Worm (Caenorhabditis elegans) whole organism, young adult: ENCODE data around the gene oac-32.

Source experiments
- B0261.1 ChIP-seq: sonication (generic microtip); optimal IDR thresholded peaks from 2 replicates; lab custom pipeline; 2016; ENCODE audit warnings: mild to moderate bottlenecking, missing genetic modification characterization, moderate library complexity, missing compliant biosample characterization
- C06A6.2 ChIP-seq: fragments of 200-800 bp; sonication (Bioruptor generic); conservative IDR thresholded peaks from 2 replicates; pipeline ENCODE4 v1.3.6; 2022; ENCODE audit warnings: missing genetic modification characterization, missing compliant biosample characterization
- F33H1.4 ChIP-seq: fragments of 200-800 bp; sonication (Bioruptor generic); IDR thresholded peaks from 2 replicates; pipeline ENCODE4 v1.3.6; 2022; ENCODE audit warnings: missing genetic modification reagents, missing genetic modification characterization, missing compliant biosample characterization
- F49E8.2 ChIP-seq: sonication (generic microtip); optimal IDR thresholded peaks from 3 replicates; lab custom pipeline; 2017; ENCODE audit warnings: missing genetic modification characterization, mild to moderate bottlenecking, missing compliant biosample characterization, antibody characterized with exemption, moderate library complexity; ENCODE audit not compliant: insufficient read depth
- F52B5.7 ChIP-seq: sonication (generic microtip); optimal IDR thresholded peaks from 2 replicates; lab custom pipeline; 2016; ENCODE audit warnings: mild to moderate bottlenecking, missing genetic modification characterization, missing compliant biosample characterization
- K12H6.12 ChIP-seq: fragments of 200-800 bp; sonication (Bioruptor generic); optimal IDR thresholded peaks from 2 replicates; lab custom pipeline; 2018; ENCODE audit warnings: mild to moderate bottlenecking, missing genetic modification characterization, missing compliant biosample characterization
- T07F8.4 ChIP-seq: sonication (generic microtip); optimal IDR thresholded peaks from 2 replicates; lab custom pipeline; 2016; ENCODE audit warnings: mild to moderate bottlenecking, missing genetic modification characterization, moderate library complexity, missing compliant biosample characterization
- Y67H2A.10 ChIP-seq: fragments of 200-800 bp; sonication (Bioruptor generic); conservative IDR thresholded peaks from 2 replicates; pipeline ENCODE4 v1.3.6; 2022; ENCODE audit warnings: missing genetic modification reagents, missing genetic modification characterization, missing compliant biosample characterization
- Y79H2A.3 ChIP-seq: fragments of 200-800 bp; sonication (Bioruptor generic); conservative IDR thresholded peaks from 2 replicates; pipeline ENCODE4 v1.3.6; 2022; ENCODE audit warnings: missing genetic modification reagents, missing genetic modification characterization, missing compliant biosample characterization
- Y95B8A.8 ChIP-seq: fragments of 200-800 bp; sonication (Bioruptor generic); IDR thresholded peaks from 2 replicates; pipeline ENCODE4 v1.3.6; 2022; ENCODE audit warnings: missing genetic modification reagents, missing genetic modification characterization, missing compliant biosample characterization
- ama-1 ChIP-seq, 3 experiments: fragments of 150-350 bp in 1 of 3; sonication (generic microtip) in 2 of 3; optimal IDR thresholded peaks; 2 replicates each; lab custom pipeline; 2014 to 2018; ENCODE audit warnings: missing biosample characterization in 2 of 3, missing genetic modification characterization in 2 of 3, missing genetic modification reagents in 2 of 3
- aptf-2 ChIP-seq: fragments of 200-800 bp; sonication (Bioruptor generic); conservative IDR thresholded peaks from 2 replicates; pipeline ENCODE4 v1.3.6; 2022; ENCODE audit warnings: missing genetic modification reagents, missing genetic modification characterization, missing compliant biosample characterization
- atf-7 ChIP-seq: sonication (generic microtip); optimal IDR thresholded peaks from 2 replicates; lab custom pipeline; 2017; ENCODE audit warnings: mild to moderate bottlenecking, missing genetic modification characterization, missing compliant biosample characterization
- attf-3 ChIP-seq: fragments of 200-800 bp; sonication (Bioruptor generic); conservative IDR thresholded peaks from 2 replicates; pipeline ENCODE4 v1.3.6; 2022; ENCODE audit warnings: missing genetic modification reagents, missing genetic modification characterization, missing compliant biosample characterization
- attf-5 ChIP-seq: fragments of 200-800 bp; sonication (Bioruptor generic); optimal IDR thresholded peaks from 2 replicates; lab custom pipeline; 2018; ENCODE audit warnings: mild to moderate bottlenecking, missing genetic modification characterization, missing compliant biosample characterization
- ceh-27 ChIP-seq: fragments of 200-800 bp; sonication (Bioruptor generic); optimal IDR thresholded peaks from 2 replicates; lab custom pipeline; 2018; ENCODE audit warnings: mild to moderate bottlenecking, missing genetic modification characterization, moderate library complexity, missing compliant biosample characterization
- chd-7 ChIP-seq: sonication (generic microtip); optimal IDR thresholded peaks from 2 replicates; lab custom pipeline; 2016; ENCODE audit warnings: mild to moderate bottlenecking, missing genetic modification characterization, moderate library complexity, missing compliant biosample characterization
- die-1 ChIP-seq: sonication (generic microtip); optimal IDR thresholded peaks from 2 replicates; lab custom pipeline; 2016; ENCODE audit warnings: missing genotype, mild to moderate bottlenecking, missing genetic modification characterization, missing compliant biosample characterization
- dpl-1 ChIP-seq: fragments of 150-350 bp; optimal IDR thresholded peaks from 2 replicates; lab custom pipeline; 2014; ENCODE audit warnings: missing biosample characterization, missing genetic modification reagents, missing genetic modification characterization
- fkh-3 ChIP-seq: sonication (generic microtip); optimal IDR thresholded peaks from 2 replicates; lab custom pipeline; 2016; ENCODE audit warnings: mild to moderate bottlenecking, missing genetic modification characterization, missing compliant biosample characterization
- hlh-12 ChIP-seq: sonication (generic microtip); optimal IDR thresholded peaks from 2 replicates; lab custom pipeline; 2016; ENCODE audit warnings: missing genetic modification characterization, missing compliant biosample characterization
- lag-1 ChIP-seq: fragments of 200-800 bp; sonication (Bioruptor generic); IDR thresholded peaks from 2 replicates; pipeline ENCODE4 v1.3.6; 2022; ENCODE audit warnings: missing genetic modification reagents, missing genetic modification characterization, missing compliant biosample characterization
- let-607 ChIP-seq, 2 experiments: fragments of 200-800 bp in 1 of 2; sonication (Bioruptor generic) in 1 of 2; sonication (generic microtip) in 1 of 2; optimal IDR thresholded peaks; 2 replicates each; lab custom pipeline; 2016 to 2018; ENCODE audit warnings: mild to moderate bottlenecking in 2 of 2, missing compliant biosample characterization in 2 of 2, missing genetic modification characterization in 2 of 2, moderate library complexity in 2 of 2, missing genotype in 1 of 2
- lin-35 ChIP-seq, 3 experiments: fragments of 150-350 bp in 2 of 3; sonication (generic microtip) in 1 of 3; optimal IDR thresholded peaks; 2 replicates each; lab custom pipeline; 2014 to 2018; ENCODE audit warnings: missing biosample characterization in 3 of 3, missing genetic modification characterization in 3 of 3, missing genetic modification reagents in 3 of 3
- lir-1 ChIP-seq: fragments of 200-800 bp; sonication (Bioruptor generic); conservative IDR thresholded peaks from 2 replicates; pipeline ENCODE4 v1.3.6; 2022; ENCODE audit warnings: missing genetic modification reagents, missing genetic modification characterization, missing compliant biosample characterization
- lsl-1 ChIP-seq: fragments of 200-800 bp; sonication (Bioruptor generic); optimal IDR thresholded peaks from 2 replicates; lab custom pipeline; 2018; ENCODE audit warnings: mild to moderate bottlenecking, missing genetic modification characterization, moderate library complexity, missing compliant biosample characterization
- madf-6 ChIP-seq: fragments of 200-800 bp; sonication (Bioruptor generic); IDR thresholded peaks from 2 replicates; pipeline ENCODE4 v1.3.6; 2022; ENCODE audit warnings: missing genetic modification reagents, missing genetic modification characterization, missing compliant biosample characterization
- mcd-1 ChIP-seq: fragments of 200-800 bp; sonication (Bioruptor generic); IDR thresholded peaks from 2 replicates; pipeline ENCODE4 v1.3.6; 2022; ENCODE audit warnings: missing genetic modification reagents, missing genetic modification characterization, missing compliant biosample characterization
- mxl-1 ChIP-seq: sonication (generic microtip); optimal IDR thresholded peaks from 2 replicates; lab custom pipeline; 2016; ENCODE audit warnings: missing genetic modification characterization, missing compliant biosample characterization
- nfya-1 ChIP-seq: sonication (generic microtip); optimal IDR thresholded peaks from 2 replicates; lab custom pipeline; 2017; ENCODE audit warnings: antibody characterized with exemption, missing compliant biosample characterization, missing genetic modification characterization, borderline replicate concordance; ENCODE audit not compliant: insufficient read depth
- nhr-179 ChIP-seq: sonication (generic microtip); optimal IDR thresholded peaks from 2 replicates; lab custom pipeline; 2016; ENCODE audit warnings: mild to moderate bottlenecking, missing genetic modification characterization, missing compliant biosample characterization
- pbrm-1 ChIP-seq: fragments of 200-800 bp; sonication (Bioruptor generic); IDR thresholded peaks from 2 replicates; pipeline ENCODE4 v1.3.6; 2022; ENCODE audit warnings: missing genetic modification reagents, missing genetic modification characterization, missing compliant biosample characterization
- pha-4 ChIP-seq: fragments of 150-350 bp; sonication (generic microtip); optimal IDR thresholded peaks from 2 replicates; lab custom pipeline; 2014; ENCODE audit warnings: missing biosample characterization, missing genetic modification reagents, missing genetic modification characterization
- rcor-1 ChIP-seq: fragments of 200-800 bp; sonication (Bioruptor generic); IDR thresholded peaks from 2 replicates; pipeline ENCODE4 v1.3.6; 2022; ENCODE audit warnings: missing genetic modification reagents, missing genetic modification characterization, missing compliant biosample characterization
- snpc-1.1 ChIP-seq: sonication (generic microtip); optimal IDR thresholded peaks from 2 replicates; lab custom pipeline; 2017; ENCODE audit warnings: missing genetic modification characterization, mild to moderate bottlenecking, missing compliant biosample characterization, antibody characterized with exemption, moderate library complexity, missing genotype, missing genetic modification reagents; ENCODE audit not compliant: insufficient read depth
- snpc-4 ChIP-seq, 5 experiments: fragments of 150-350 bp in 1 of 5; sonication (generic microtip) in 4 of 5; optimal IDR thresholded peaks; 2 replicates each; lab custom pipeline; 2014 to 2018; ENCODE audit warnings: missing genetic modification characterization in 5 of 5, missing biosample characterization in 3 of 5, antibody characterized with exemption in 2 of 5, mild to moderate bottlenecking in 2 of 5, missing compliant biosample characterization in 2 of 5, missing genotype in 2 of 5, moderate library complexity in 2 of 5, missing genetic modification reagents in 1 of 5
- unc-130 ChIP-seq: sonication (generic microtip); optimal IDR thresholded peaks from 2 replicates; lab custom pipeline; 2016; ENCODE audit warnings: missing genetic modification reagents, missing genetic modification characterization, missing compliant biosample characterization
- ztf-18 ChIP-seq: sonication (generic microtip); optimal IDR thresholded peaks from 2 replicates; lab custom pipeline; 2016; ENCODE audit warnings: missing genotype, mild to moderate bottlenecking, missing genetic modification characterization, missing compliant biosample characterization
- ztf-26 ChIP-seq: sonication (generic microtip); optimal IDR thresholded peaks from 2 replicates; lab custom pipeline; 2017; ENCODE audit warnings: missing genetic modification characterization, missing compliant biosample characterization
- ztf-6 ChIP-seq: fragments of 200-800 bp; sonication (Bioruptor generic); IDR thresholded peaks from 2 replicates; pipeline ENCODE4 v1.3.6; 2022; ENCODE audit warnings: missing genetic modification reagents, missing genetic modification characterization, missing compliant biosample characterization

The oac-32 gene

DNA sequence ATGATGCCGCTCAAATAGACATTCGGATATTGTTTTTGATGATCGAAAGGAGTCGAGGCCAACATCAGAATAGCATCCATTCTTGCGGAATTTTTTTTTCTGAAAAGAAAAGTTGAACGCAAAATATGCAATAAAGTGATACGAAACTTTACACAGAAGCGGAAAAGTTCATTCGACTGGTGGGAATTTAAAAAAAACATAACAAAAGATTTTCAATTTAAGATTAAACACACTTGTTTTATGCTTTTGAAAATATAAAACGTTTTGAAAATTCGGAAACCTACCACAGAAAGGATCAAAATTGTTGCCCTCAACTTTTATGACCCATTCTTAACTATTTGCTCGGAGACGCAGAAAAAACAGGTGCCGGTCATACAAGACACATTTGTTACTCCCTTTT, 8.6 kb downstream of the oac-32 start, which contains the start of gene K02H11.9:
Gene K02H11.9, minus strand, starts transcription at position 101 of the 400 bp plus-strand sequence.
- TF ChIP-seq ceh-27 (no peak), atf-7 (tag; lab: Kevin White, UChicago) (no peak), Y79H2A.3 (GFP tag; lab: Robert Waterston, UW) (no peak), ztf-6 (GFP tag; lab: Robert Waterston, UW) (no peak), ztf-18 (no peak), madf-6 (GFP tag; lab: Robert Waterston, UW) (no peak), ama-1 (optimal IDR thresholded peaks at IDR 0.05; lab: Kevin White, UChicago) (no peak), ama-1 (GFP tag; optimal IDR thresholded peaks at IDR 0.05; lab: Kevin White, UChicago) (no peak), Y95B8A.8 (GFP tag; lab: Robert Waterston, UW) (no peak), lir-1 (GFP tag; lab: Robert Waterston, UW) (no peak), C06A6.2 (GFP tag; lab: Robert Waterston, UW) (no peak), die-1 (tag; lab: Kevin White, UChicago) (no peak)

- TF ChIP-seq rcor-1 (no peak), nfya-1 (tag; lab: Kevin White, UChicago) (no peak)
Observed at ce11 chrV:1534315-1534714, 11.3 kb downstream of the oac-32 start, which contains the start of gene trx-5. Gene trx-5, minus strand, starts transcription at chrV:1534415.

DNA sequence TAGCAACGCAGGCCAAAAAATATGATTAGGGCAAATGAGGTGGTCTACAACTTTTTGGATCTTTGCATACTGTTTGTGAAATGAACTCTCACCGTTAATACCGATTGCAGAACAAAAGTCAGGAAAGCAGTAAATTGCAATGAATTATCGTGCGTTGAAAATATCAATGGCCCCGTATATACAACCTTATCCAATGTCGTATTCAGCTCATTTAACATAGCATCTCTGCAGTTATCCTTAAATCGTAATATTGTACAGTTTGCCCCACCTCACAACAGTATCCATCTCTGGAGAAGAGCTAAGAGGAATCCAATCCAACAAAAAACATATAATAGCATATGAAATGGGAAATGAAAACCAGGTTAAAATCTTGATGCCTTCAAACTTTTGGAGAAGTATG, 13.1 kb downstream of the oac-32 start:
- TF ChIP-seq chd-7 (tag; lab: Kevin White, UChicago): no peak
- no peak for TF ChIP-seq snpc-4 (GFP tag; optimal IDR thresholded peaks at IDR 0.05; lab: Kevin White, UChicago)
- no peak for TF ChIP-seq snpc-4 (tag; optimal IDR thresholded peaks at IDR 0.05; lab: Kevin White, UChicago)
- TF ChIP-seq nhr-179: no peak
- TF ChIP-seq K12H6.12 (tag; lab: Kevin White, UChicago): no peak
- TF ChIP-seq attf-3 (GFP tag; lab: Robert Waterston, UW): no peak
- no peak for TF ChIP-seq lag-1
- no peak for TF ChIP-seq let-607 (tag; optimal IDR thresholded peaks at IDR 0.05; lab: Kevin White, UChicago)
- no peak for TF ChIP-seq pha-4 (tag; lab: Kevin White, UChicago)

ce11 chrV:1531159-1531558, 14.4 kb downstream of the oac-32 start, which contains the start of gene K02H11.4:
Gene K02H11.4, minus strand, starts transcription at chrV:1531259.
- TF ChIP-seq ceh-27 (no peak), mxl-1 (no peak), pha-4 (tag; lab: Kevin White, UChicago) (no peak), hlh-12 (tag; lab: Kevin White, UChicago) (no peak), snpc-1.1 (tag; lab: Kevin White, UChicago) (no peak), B0261.1 (tag; lab: Kevin White, UChicago) (no peak), lin-35 (GFP tag; optimal IDR thresholded peaks at IDR 0.05; lab: Kevin White, UChicago) (no peak), pbrm-1 (no peak), mcd-1 (no peak)

ce11 chrV:1527985-1528384, 17.6 kb downstream of the oac-32 start, which contains the start of gene str-236:
Gene str-236, minus strand, starts transcription at chrV:1528085.
- TF ChIP-seq attf-5 (GFP tag; lab: Kevin White, UChicago): no peak
- no peak for TF ChIP-seq fkh-3
- TF ChIP-seq pha-4 (tag; lab: Kevin White, UChicago): no peak
- no peak for TF ChIP-seq F33H1.4
- no peak for TF ChIP-seq F49E8.2 (tag; lab: Kevin White, UChicago)
- no peak for TF ChIP-seq unc-130
- TF ChIP-seq mcd-1: no peak
- no peak for TF ChIP-seq Y67H2A.10
- TF ChIP-seq lsl-1: no peak
- TF ChIP-seq snpc-4 (GFP tag; optimal IDR thresholded peaks at IDR 0.05; lab: Kevin White, UChicago): no peak
- no peak for TF ChIP-seq snpc-4 (tag; optimal IDR thresholded peaks at IDR 0.05; lab: Kevin White, UChicago)
- no peak for TF ChIP-seq aptf-2 (GFP tag; lab: Robert Waterston, UW)
- TF ChIP-seq T07F8.4: no peak
- TF ChIP-seq ztf-26 (tag; lab: Kevin White, UChicago): no peak
- no peak for TF ChIP-seq dpl-1 (GFP tag; lab: Kevin White, UChicago)
- TF ChIP-seq F52B5.7 (tag; lab: Kevin White, UChicago): no peak
